Worm (Caenorhabditis elegans) whole organism, L4 larva: Measurements from ENCODE around the gene msrp-5.
"Not testable (repeated sequence)": the region's sequence is repeated elsewhere in the genome, so short reads cannot be mapped to it uniquely, and the experiment has no call there.

Experiments used
- daf-16 ChIP-seq, 3 experiments: sonication (generic microtip); optimal IDR thresholded peaks; 2 replicates each; lab custom pipeline; 2016 to 2017; ENCODE audit warnings: missing genetic modification characterization in 3 of 3, missing genetic modification reagents in 3 of 3, mild to moderate bottlenecking in 2 of 3, missing compliant biosample characterization in 2 of 3, missing biosample characterization in 1 of 3, moderate library complexity in 1 of 3
- egl-27 ChIP-seq: sonication (generic microtip); optimal IDR thresholded peaks from 3 replicates; lab custom pipeline; 2017; ENCODE audit warnings: missing biosample characterization, missing genetic modification reagents, missing genetic modification characterization
- lim-7 ChIP-seq: fragments of 200-800 bp; sonication (Bioruptor generic); IDR thresholded peaks from 2 replicates; pipeline ENCODE4 v1.3.6; 2022; ENCODE audit warnings: missing genetic modification characterization, missing compliant biosample characterization
- lin-13 ChIP-seq: fragments of 150-350 bp; optimal IDR thresholded peaks from 2 replicates; lab custom pipeline; 2014; ENCODE audit warnings: missing biosample characterization, missing genetic modification reagents, missing genetic modification characterization
- nhr-11 ChIP-seq: fragments of 150-350 bp; optimal IDR thresholded peaks from 2 replicates; lab custom pipeline; 2014; ENCODE audit warnings: missing biosample characterization, missing genetic modification characterization
- tra-1 ChIP-seq: fragments of 200-800 bp; sonication (Bioruptor generic); IDR thresholded peaks from 2 replicates; pipeline ENCODE4 v1.3.6; 2022; ENCODE audit warnings: missing genetic modification reagents, missing genetic modification characterization, missing compliant biosample characterization
- unc-62 ChIP-seq, 3 experiments: fragments of 150-350 bp in 1 of 3; sonication (generic microtip); optimal IDR thresholded peaks in 2 of 3; peaks in 1 of 3; 1 replicate in 1 of 3; 2 replicates in 2 of 3; lab custom pipeline; 2014 to 2017; ENCODE audit warnings: missing biosample characterization in 3 of 3, missing genetic modification characterization in 3 of 3, missing genetic modification reagents in 3 of 3, missing genotype in 1 of 3

ce11 chrII:2570384-2570964 lies 46.3 kb upstream of the msrp-5 start:
- TF ChIP-seq egl-27 (tag; lab: Kevin White, UChicago); unc-62 (GFP tag; optimal IDR thresholded peaks at IDR 0.05 in 1 of 2; lab: Kevin White, UChicago); unc-62 (tag; optimal IDR thresholded peaks at IDR 0.05; lab: Kevin White, UChicago); daf-16 (GFP tag; optimal IDR thresholded peaks at IDR 0.05; lab: Kevin White, UChicago); daf-16 (tag; optimal IDR thresholded peaks at IDR 0.05; lab: Kevin White, UChicago); nhr-11 (tag; lab: Kevin White, UChicago); tra-1 (GFP tag; lab: Robert Waterston, UW); lim-7 (GFP tag; lab: Robert Waterston, UW); lin-13 (GFP tag; lab: Kevin White, UChicago): not testable (repeated sequence)
